Worm (Caenorhabditis elegans) whole organism, L4 larva: ENCODE results near the gene abhd-3.2.

Source experiments
- D1046.2 ChIP-seq: fragments of 200-800 bp; sonication (Bioruptor generic); IDR thresholded peaks from 2 replicates; pipeline ENCODE4 v1.3.6; 2022; ENCODE audit warnings: missing genetic modification characterization, missing compliant biosample characterization
- aha-1 ChIP-seq: fragments of 150-350 bp; peaks from one replicate; lab custom pipeline; 2014; ENCODE audit warnings: missing biosample characterization, missing genetic modification characterization
- aly-2 ChIP-seq: sonication (generic microtip); optimal IDR thresholded peaks from 2 replicates; lab custom pipeline; 2018; ENCODE audit warnings: missing biosample characterization, missing genetic modification characterization
- attf-4 ChIP-seq: sonication (generic microtip); optimal IDR thresholded peaks from 3 replicates; lab custom pipeline; 2017; ENCODE audit warnings: missing biosample characterization, missing genetic modification characterization
- ceh-28 ChIP-seq: fragments of 150-350 bp; optimal IDR thresholded peaks from 2 replicates; lab custom pipeline; 2014; ENCODE audit warnings: missing biosample characterization, missing genetic modification reagents, missing genetic modification characterization
- hif-1 ChIP-seq, 2 experiments: sonication (generic microtip); optimal IDR thresholded peaks; 2 replicates each; lab custom pipeline; 2016 to 2017; ENCODE audit warnings: missing compliant biosample characterization in 2 of 2, missing genetic modification characterization in 2 of 2, missing genetic modification reagents in 2 of 2, missing genotype in 2 of 2, mild to moderate bottlenecking in 1 of 2
- lin-38 ChIP-seq: fragments of 200-800 bp; sonication (Bioruptor generic); IDR thresholded peaks from 2 replicates; pipeline ENCODE4 v1.3.6; 2022; ENCODE audit warnings: missing genetic modification reagents, missing genetic modification characterization, missing compliant biosample characterization
- madf-5 ChIP-seq, 2 experiments: fragments of 200-800 bp; sonication (Bioruptor generic); IDR thresholded peaks; 2 replicates each; pipeline ENCODE4 v1.3.6; 2022; ENCODE audit warnings: missing compliant biosample characterization in 2 of 2, missing genetic modification characterization in 2 of 2
- nhr-10 ChIP-seq: fragments of 150-350 bp; optimal IDR thresholded peaks from 2 replicates; lab custom pipeline; 2014; ENCODE audit warnings: missing biosample characterization, missing genetic modification characterization
- snpc-4 ChIP-seq: fragments of 150-350 bp; optimal IDR thresholded peaks from 2 replicates; lab custom pipeline; 2014; ENCODE audit warnings: missing biosample characterization, missing genetic modification characterization
- unc-62 ChIP-seq, 3 experiments: fragments of 150-350 bp in 1 of 3; sonication (generic microtip); optimal IDR thresholded peaks in 2 of 3; peaks in 1 of 3; 1 replicate in 1 of 3; 2 replicates in 2 of 3; lab custom pipeline; 2014 to 2017; ENCODE audit warnings: missing biosample characterization in 3 of 3, missing genetic modification characterization in 3 of 3, missing genetic modification reagents in 3 of 3, missing genotype in 1 of 3
- ztf-11 ChIP-seq: fragments of 150-350 bp; optimal IDR thresholded peaks from 2 replicates; lab custom pipeline; 2014; ENCODE audit warnings: missing biosample characterization, missing genetic modification characterization

DNA sequence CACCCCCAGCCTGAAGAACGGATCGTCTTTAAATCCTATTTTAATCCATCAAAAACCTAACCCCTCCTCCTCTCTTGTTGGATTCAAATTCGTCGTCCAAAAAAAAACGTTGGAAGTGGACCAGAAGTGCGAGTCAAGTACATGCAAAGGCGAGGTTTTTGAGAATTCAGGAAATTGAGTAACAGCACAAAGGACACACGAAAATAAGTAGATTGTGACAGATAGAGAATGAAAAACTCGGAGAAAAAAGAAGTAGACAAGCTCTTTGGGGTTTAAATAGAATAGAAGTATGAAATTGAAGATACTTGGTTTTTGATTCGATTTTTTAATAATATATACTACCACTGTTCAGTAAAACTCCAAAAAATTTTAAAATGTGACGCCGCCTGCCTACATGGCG lies 36.9 kb upstream of the abhd-3.2 start:
- TF ChIP-seq snpc-4 (tag; lab: Kevin White, UChicago) (no peak), aly-2 (tag; lab: Kevin White, UChicago) (no peak), hif-1 (tag; optimal IDR thresholded peaks at IDR 0.05; lab: Kevin White, UChicago) (no peak), D1046.2 (GFP tag; lab: Robert Waterston, UW) (no peak), nhr-10 (tag; lab: Kevin White, UChicago) (no peak), ceh-28 (tag; lab: Kevin White, UChicago) (no peak), attf-4 (tag; lab: Kevin White, UChicago) (no peak), aha-1 (tag; lab: Kevin White, UChicago) (no peak), lin-38 (no peak), madf-5 (GFP tag; IDR thresholded peaks at IDR 0.05; lab: Robert Waterston, UW) (no peak), ztf-11 (tag; lab: Kevin White, UChicago) (no peak), unc-62 (GFP tag; optimal IDR thresholded peaks at IDR 0.05 in 1 of 2; lab: Kevin White, UChicago) (no peak), unc-62 (tag; optimal IDR thresholded peaks at IDR 0.05; lab: Kevin White, UChicago) (no peak)
